Fruit fly (Drosophila melanogaster): ENCODE measurements around the gene Cyp4e3.

Gene Cyp4e3

dm6 chr2L:9711107-9711585, 38.7 kb downstream of the Cyp4e3 start, which contains the start of gene CG4364 (continued):
- TF ChIP-seq Dbx (GFP tag; IDR thresholded peaks at IDR 0.05): no peak
- no peak for TF ChIP-seq chif (GFP tag; optimal IDR thresholded peaks at IDR 0.05)
- TF ChIP-seq Vsx1 (GFP tag; optimal IDR thresholded peaks at IDR 0.05): no peak
- TF ChIP-seq Xbp1 (GFP tag; optimal IDR thresholded peaks at IDR 0.05): no peak
- no peak for TF ChIP-seq Doc2 (GFP tag; IDR thresholded peaks at IDR 0.05)
- TF ChIP-seq Xrp1 (GFP tag; IDR thresholded peaks at IDR 0.05): no peak
- TF ChIP-seq NFAT (GFP tag; IDR thresholded peaks at IDR 0.05): no peak
- TF ChIP-seq Gsc (GFP tag; IDR thresholded peaks at IDR 0.05): no peak
- TF ChIP-seq CG14441 (GFP tag; IDR thresholded peaks at IDR 0.05): no peak
- peak; percentile 77 for TF ChIP-seq Scr (GFP tag; IDR thresholded peaks at IDR 0.05; ENCODE audit: partially characterized antibody)
- no peak for TF ChIP-seq Oaz (GFP tag; IDR thresholded peaks at IDR 0.05)
- TF ChIP-seq zf30C (GFP tag; optimal IDR thresholded peaks at IDR 0.05): no peak
- TF ChIP-seq CG18619 (GFP tag; optimal IDR thresholded peaks at IDR 0.05): no peak
- no peak for TF ChIP-seq Asciz (GFP tag; optimal IDR thresholded peaks at IDR 0.05)
- TF ChIP-seq E2f2 (GFP tag; IDR thresholded peaks at IDR 0.05): peak; percentile 79
- no peak for TF ChIP-seq CG12769 (tag; optimal IDR thresholded peaks at IDR 0.05)
- TF ChIP-seq exex (tag; optimal IDR thresholded peaks at IDR 0.05): no peak
- peak; percentile 80 for TF ChIP-seq bbx (GFP tag; IDR thresholded peaks at IDR 0.05; ENCODE audit: partially characterized antibody)
- TF ChIP-seq CG6791 (GFP tag; IDR thresholded peaks at IDR 0.05; ENCODE audit: partially characterized antibody): peak; percentile 66
- TF ChIP-seq Taf1 (GFP tag; IDR thresholded peaks at IDR 0.05): no peak
- TF ChIP-seq CG3726 (GFP tag; IDR thresholded peaks at IDR 0.05): no peak
- no peak for TF ChIP-seq CG2199 (GFP tag; IDR thresholded peaks at IDR 0.05)
- no peak for TF ChIP-seq CG31365 (tag; optimal IDR thresholded peaks at IDR 0.05)
- TF ChIP-seq br (optimal IDR thresholded peaks at IDR 0.05): no peak
- TF ChIP-seq CG12299 (tag; optimal IDR thresholded peaks at IDR 0.05): no peak
- no peak for TF ChIP-seq crc (GFP tag; optimal IDR thresholded peaks at IDR 0.05)
- no peak for TF ChIP-seq chn (GFP tag; optimal IDR thresholded peaks at IDR 0.05)
- no peak for TF ChIP-seq lilli (GFP tag; optimal IDR thresholded peaks at IDR 0.05)
- no peak for TF ChIP-seq D19A (tag; optimal IDR thresholded peaks at IDR 0.05)
- no peak for TF ChIP-seq disco-r (GFP tag; optimal IDR thresholded peaks at IDR 0.05)
- no peak for TF ChIP-seq gsb (GFP tag; IDR thresholded peaks at IDR 0.05)
- TF ChIP-seq Poxn (GFP tag; IDR thresholded peaks at IDR 0.05): no peak
- no peak for TF ChIP-seq CG9876 (GFP tag; optimal IDR thresholded peaks at IDR 0.05)
- TF ChIP-seq CG18764 (GFP tag; optimal IDR thresholded peaks at IDR 0.05): no peak
- no peak for TF ChIP-seq pho (GFP tag; optimal IDR thresholded peaks at IDR 0.05)
- peak; percentile 88 for TF ChIP-seq bigmax (GFP tag; optimal IDR thresholded peaks at IDR 0.05)
- no peak for TF ChIP-seq az2 (GFP tag; optimal IDR thresholded peaks at IDR 0.05)
- TF ChIP-seq dpn (GFP tag; optimal IDR thresholded peaks at IDR 0.05): no peak
- TF ChIP-seq CrebB (tag; optimal IDR thresholded peaks at IDR 0.05): no peak
- no peak for TF ChIP-seq CG6765 (GFP tag; optimal IDR thresholded peaks at IDR 0.05)
- peak; percentile 67 for TF ChIP-seq phol (tag; optimal IDR thresholded peaks at IDR 0.05)
- no peak for TF ChIP-seq peb (GFP tag; IDR thresholded peaks at IDR 0.05)
- no peak for TF ChIP-seq Ets65A (GFP tag)
- TF ChIP-seq CG2202 (tag; optimal IDR thresholded peaks at IDR 0.05): no peak
- no peak for TF ChIP-seq NK7.1 (GFP tag; optimal IDR thresholded peaks at IDR 0.05)
- TF ChIP-seq Adf1 (GFP tag; IDR thresholded peaks at IDR 0.05): no peak
- no peak for TF ChIP-seq tup (GFP tag; optimal IDR thresholded peaks at IDR 0.05)
- peak; percentile 82 for TF ChIP-seq Dll (GFP tag; IDR thresholded peaks at IDR 0.05; ENCODE audit: partially characterized antibody)
- no peak for TF ChIP-seq CG33557 (GFP tag; optimal IDR thresholded peaks at IDR 0.05)
- no peak for TF ChIP-seq CG10366 (GFP tag; IDR thresholded peaks at IDR 0.05)
- TF ChIP-seq ap (GFP tag; IDR thresholded peaks at IDR 0.05): no peak
- 0 out of 2 replicates have a peak, but pooled peaks have one; percentile 47 for TF ChIP-seq sna (GFP tag; IDR thresholded peaks at IDR 0.05; ENCODE audit: partially characterized antibody)
- TF ChIP-seq sim (GFP tag; IDR thresholded peaks at IDR 0.05): no peak

All from whole organism, embryonic.